Fruit fly (Drosophila melanogaster): ENCODE results near the gene E2f1.
A peak's percentile ranks its signal among the peaks of the same experiment; 100 is the strongest.

- TF ChIP-seq insv (optimal IDR thresholded peaks at IDR 0.05) (no peak), psq (optimal IDR thresholded peaks at IDR 0.05) (peak; percentile 33), ttk (optimal IDR thresholded peaks at IDR 0.05) (no peak), Myc (optimal IDR thresholded peaks at IDR 0.05) (no peak), h (optimal IDR thresholded peaks at IDR 0.05) (no peak)
Observed at dm6 chr3R:21605291-21605898, 55.3 kb downstream of the E2f1 start.
